Fruit fly (Drosophila melanogaster): ENCODE results near the gene bur.

dm6 chr2L:21156156-21157040 lies 23.1 kb downstream of the bur start, which contains the start of the genes Mpp6 and E2f2:
- TF ChIP-seq CG8478 (optimal IDR thresholded peaks at IDR 0.05) = no peak
- no peak for TF ChIP-seq CTCF (optimal IDR thresholded peaks at IDR 0.05)

All from S2 (cell line).